Fruit fly (Drosophila melanogaster) whole organism, embryonic: ENCODE results near the gene CG7906.
A peak's percentile ranks its signal among the peaks of the same experiment; 100 is the strongest.

Experiments used
- Aef1 ChIP-seq: fragments of 200-800 bp; sonication (Bioruptor generic); IDR thresholded peaks from 3 replicates; pipeline ENCODE4 v1.3.6; 2022; ENCODE audit warnings: missing biosample characterization, missing genetic modification characterization
- Atf3 ChIP-seq: fragments of 200-800 bp; sonication (Bioruptor generic); optimal IDR thresholded peaks from 3 replicates; lab custom pipeline; 2016; ENCODE audit warnings: missing biosample characterization, missing genetic modification characterization
- Atf6 ChIP-seq: fragments of 200-800 bp; sonication (Bioruptor generic); IDR thresholded peaks from 2 replicates; pipeline ENCODE4 v1.3.6; 2022; ENCODE audit warnings: missing biosample characterization, missing genetic modification characterization
- BtbVII ChIP-seq: fragments of 200-800 bp; sonication (Bioruptor generic); optimal IDR thresholded peaks from 3 replicates; lab custom pipeline; 2017; ENCODE audit warnings: missing biosample characterization, mild to moderate bottlenecking, missing genetic modification characterization
- CG10654 ChIP-seq: fragments of 200-800 bp; sonication (Bioruptor generic); optimal IDR thresholded peaks from 2 replicates; lab custom pipeline; 2016; ENCODE audit warnings: missing biosample characterization, missing genetic modification characterization
- CG10959 ChIP-seq: fragments of 200-800 bp; sonication (Bioruptor generic); IDR thresholded peaks from 2 replicates; pipeline ENCODE4 v1.3.6; 2022; ENCODE audit warnings: missing biosample characterization, missing genetic modification characterization
- CG11093 ChIP-seq: fragments of 200-800 bp; sonication (Bioruptor generic); IDR thresholded peaks from 3 replicates; pipeline ENCODE4 v1.3.6; 2022; ENCODE audit warnings: missing biosample characterization, missing genetic modification characterization
- CG14050 ChIP-seq: fragments of 200-800 bp; sonication (Bioruptor generic); IDR thresholded peaks from 3 replicates; pipeline ENCODE4 v1.3.6; 2022; ENCODE audit warnings: missing biosample characterization, missing genetic modification characterization
- CG14667 ChIP-seq: fragments of 200-800 bp; sonication (Bioruptor generic); IDR thresholded peaks from 2 replicates; pipeline ENCODE4 v1.3.6; 2022; ENCODE audit warnings: missing biosample characterization, missing genetic modification characterization
- CG15269 ChIP-seq: fragments of 200-800 bp; sonication (Bioruptor generic); optimal IDR thresholded peaks from 2 replicates; lab custom pipeline; 2018; ENCODE audit warnings: missing biosample characterization, mild to moderate bottlenecking, missing genetic modification characterization, moderate library complexity
- CG15601 ChIP-seq: fragments of 200-800 bp; sonication (Bioruptor generic); optimal IDR thresholded peaks from 3 replicates; lab custom pipeline; 2019; ENCODE audit warnings: missing biosample characterization, mild to moderate bottlenecking, missing genetic modification characterization, moderate library complexity
- CG17328 ChIP-seq: fragments of 200-800 bp; sonication (Bioruptor generic); IDR thresholded peaks from 2 replicates; pipeline ENCODE4 v1.3.6; 2022; ENCODE audit warnings: missing biosample characterization, missing genetic modification characterization
- CG18011 ChIP-seq: fragments of 200-800 bp; sonication (Bioruptor generic); optimal IDR thresholded peaks from 2 replicates; lab custom pipeline; 2017; ENCODE audit warnings: missing biosample characterization, missing genetic modification characterization, mild to moderate bottlenecking, moderate library complexity, missing genotype
- CG2712 ChIP-seq: fragments of 200-800 bp; optimal IDR thresholded peaks from 3 replicates; lab custom pipeline; 2019; ENCODE audit warnings: missing biosample characterization, mild to moderate bottlenecking, missing genetic modification characterization, moderate library complexity
- CG31224 ChIP-seq: fragments of 200-800 bp; sonication (Bioruptor generic); IDR thresholded peaks from 2 replicates; pipeline ENCODE4 v1.3.6; 2022; ENCODE audit warnings: missing biosample characterization, missing genetic modification characterization
- CG32772 ChIP-seq: fragments of 200-800 bp; sonication (Bioruptor generic); IDR thresholded peaks from 2 replicates; pipeline ENCODE4 v1.3.6; 2022; ENCODE audit warnings: missing biosample characterization, missing genetic modification characterization
- CG6689 ChIP-seq: fragments of 200-800 bp; sonication (Bioruptor generic); IDR thresholded peaks from 2 replicates; pipeline ENCODE4 v1.3.6; 2022; ENCODE audit warnings: missing biosample characterization, missing genetic modification characterization
- CG7839 ChIP-seq: fragments of 200-800 bp; sonication (Bioruptor generic); optimal IDR thresholded peaks from 3 replicates; lab custom pipeline; 2018; ENCODE audit warnings: missing biosample characterization, mild to moderate bottlenecking, missing genetic modification characterization, moderate library complexity
- CrebB ChIP-seq: fragments of 200-800 bp; sonication (Bioruptor generic); optimal IDR thresholded peaks from 3 replicates; lab custom pipeline; 2018; ENCODE audit warnings: missing biosample characterization, mild to moderate bottlenecking, missing genetic modification characterization
- Dek ChIP-seq: fragments of 200-800 bp; sonication (Bioruptor generic); optimal IDR thresholded peaks from 3 replicates; lab custom pipeline; 2019; ENCODE audit warnings: missing biosample characterization, mild to moderate bottlenecking, missing genetic modification characterization, moderate library complexity
- Dll ChIP-seq: fragments of 200-800 bp; sonication (Bioruptor generic); IDR thresholded peaks from 4 replicates; pipeline ENCODE4 v1.3.6; 2022; ENCODE audit warnings: missing biosample characterization, missing genetic modification characterization; ENCODE audit not compliant: partially characterized antibody
- Drgx ChIP-seq: fragments of 200-800 bp; sonication (Bioruptor generic); IDR thresholded peaks from 2 replicates; pipeline ENCODE4 v1.3.6; 2022; ENCODE audit warnings: missing biosample characterization, missing genetic modification characterization
- Elba2 ChIP-seq: fragments of 200-800 bp; sonication (Bioruptor generic); optimal IDR thresholded peaks from 3 replicates; lab custom pipeline; 2016; ENCODE audit warnings: missing biosample characterization, missing genetic modification characterization
- HLH3B ChIP-seq: fragments of 200-800 bp; sonication (Bioruptor generic); IDR thresholded peaks from 2 replicates; pipeline ENCODE4 v1.3.6; 2022; ENCODE audit warnings: missing biosample characterization, missing genetic modification characterization
- HmgD ChIP-seq: fragments of 200-800 bp; sonication (Bioruptor generic); optimal IDR thresholded peaks from 3 replicates; lab custom pipeline; 2016; ENCODE audit warnings: missing biosample characterization, missing genetic modification characterization
- NC2α ChIP-seq: fragments of 200-800 bp; sonication (Bioruptor generic); optimal IDR thresholded peaks from 2 replicates; lab custom pipeline; 2016; ENCODE audit warnings: missing biosample characterization, missing genetic modification characterization
- NK7.1 ChIP-seq: fragments of 200-800 bp; sonication (Bioruptor generic); optimal IDR thresholded peaks from 3 replicates; lab custom pipeline; 2016; ENCODE audit warnings: missing biosample characterization, missing genetic modification characterization
- Ravus ChIP-seq: fragments of 200-800 bp; sonication (Bioruptor generic); IDR thresholded peaks from 2 replicates; pipeline ENCODE4 v1.3.6; 2022; ENCODE audit warnings: missing biosample characterization, missing genetic modification characterization
- Tbp ChIP-seq: fragments of >200 bp; optimal IDR thresholded peaks from 2 replicates; lab custom pipeline; 2018; ENCODE audit warnings: missing biosample characterization, missing genetic modification characterization
- Vsx1 ChIP-seq: fragments of 200-800 bp; sonication (Bioruptor generic); optimal IDR thresholded peaks from 2 replicates; lab custom pipeline; 2017; ENCODE audit warnings: missing biosample characterization, mild to moderate bottlenecking, missing genetic modification characterization, missing genetic modification reagents
- ap ChIP-seq: fragments of 200-800 bp; sonication (Bioruptor generic); IDR thresholded peaks from 2 replicates; pipeline ENCODE4 v1.3.6; 2022; ENCODE audit warnings: missing biosample characterization, missing genetic modification characterization
- ase ChIP-seq: fragments of 200-800 bp; sonication (Bioruptor generic); IDR thresholded peaks from 3 replicates; pipeline ENCODE4 v1.3.6; 2022; ENCODE audit warnings: missing biosample characterization, missing genetic modification characterization
- bbx ChIP-seq: fragments of 200-800 bp; sonication (Bioruptor generic); IDR thresholded peaks from 2 replicates; pipeline ENCODE4 v1.3.6; 2022; ENCODE audit warnings: missing biosample characterization, missing genetic modification characterization; ENCODE audit not compliant: partially characterized antibody
- caup ChIP-seq: fragments of 200-800 bp; sonication (Bioruptor generic); optimal IDR thresholded peaks from 3 replicates; lab custom pipeline; 2017; ENCODE audit warnings: missing biosample characterization, mild to moderate bottlenecking, missing genetic modification characterization, moderate library complexity; ENCODE audit not compliant: severe bottlenecking
- cg ChIP-seq: fragments of 200-800 bp; sonication (Bioruptor generic); optimal IDR thresholded peaks from 3 replicates; lab custom pipeline; 2019; ENCODE audit warnings: missing biosample characterization, mild to moderate bottlenecking, missing genetic modification characterization, moderate library complexity
- chm ChIP-seq: fragments of 200-800 bp; sonication (Bioruptor generic); IDR thresholded peaks from 2 replicates; pipeline ENCODE4 v1.3.6; 2022; ENCODE audit warnings: missing biosample characterization, missing genetic modification characterization
- crol ChIP-seq: fragments of 200-800 bp; sonication (Bioruptor generic); IDR thresholded peaks from 2 replicates; pipeline ENCODE4 v1.3.6; 2022; ENCODE audit warnings: missing biosample characterization, missing genetic modification characterization
- fd102C ChIP-seq: fragments of 200-800 bp; sonication (Bioruptor generic); optimal IDR thresholded peaks from 2 replicates; lab custom pipeline; 2018; ENCODE audit warnings: missing biosample characterization, mild to moderate bottlenecking, missing genetic modification characterization, moderate library complexity
- fru ChIP-seq: fragments of >200 bp; optimal IDR thresholded peaks from 2 replicates; lab custom pipeline; 2017
- gfzf ChIP-seq: fragments of 200-800 bp; sonication (Bioruptor generic); optimal IDR thresholded peaks from 2 replicates; lab custom pipeline; 2016; ENCODE audit warnings: missing biosample characterization, mild to moderate bottlenecking, missing genetic modification characterization, moderate library complexity
- grn ChIP-seq: fragments of 200-800 bp; sonication (Bioruptor generic); optimal IDR thresholded peaks from 3 replicates; lab custom pipeline; 2017; ENCODE audit warnings: missing biosample characterization, missing genetic modification characterization
- hb ChIP-seq: fragments of 200-800 bp; sonication (Bioruptor generic); IDR thresholded peaks from 3 replicates; pipeline ENCODE4 v1.3.6; 2022; ENCODE audit warnings: missing biosample characterization, missing genetic modification characterization; ENCODE audit not compliant: partially characterized antibody
- hbn ChIP-seq: fragments of 200-800 bp; sonication (Bioruptor generic); IDR thresholded peaks from 2 replicates; pipeline ENCODE4 v1.3.6; 2022; ENCODE audit warnings: missing biosample characterization, missing genetic modification characterization; ENCODE audit not compliant: partially characterized antibody
- otp ChIP-seq: fragments of 200-800 bp; sonication (Bioruptor generic); IDR thresholded peaks from 3 replicates; pipeline ENCODE4, ENCODE4 v1.3.6; 2022; ENCODE audit warnings: missing biosample characterization, missing genetic modification characterization
- p53 ChIP-seq: fragments of 200-800 bp; sonication (Bioruptor generic); optimal IDR thresholded peaks from 2 replicates; lab custom pipeline; 2016; ENCODE audit warnings: missing biosample characterization, missing genetic modification characterization
- seq ChIP-seq: fragments of 200-800 bp; sonication (Bioruptor generic); IDR thresholded peaks from 2 replicates; pipeline ENCODE4 v1.3.6; 2022; ENCODE audit warnings: missing biosample characterization, missing genetic modification characterization
- so ChIP-seq: fragments of 200-800 bp; sonication (Bioruptor generic); IDR thresholded peaks from 3 replicates; pipeline ENCODE4 v1.3.6; 2022; ENCODE audit warnings: missing biosample characterization, missing genetic modification characterization
- sr ChIP-seq: fragments of 200-800 bp; sonication (Bioruptor generic); IDR thresholded peaks from 3 replicates; pipeline ENCODE4 v1.3.6; 2022; ENCODE audit warnings: missing biosample characterization, missing genetic modification characterization
- trem ChIP-seq: fragments of 200-800 bp; optimal IDR thresholded peaks from 3 replicates; lab custom pipeline; 2019; ENCODE audit warnings: missing biosample characterization, mild to moderate bottlenecking, missing genetic modification characterization, moderate library complexity

The CG7906 gene

DNA sequence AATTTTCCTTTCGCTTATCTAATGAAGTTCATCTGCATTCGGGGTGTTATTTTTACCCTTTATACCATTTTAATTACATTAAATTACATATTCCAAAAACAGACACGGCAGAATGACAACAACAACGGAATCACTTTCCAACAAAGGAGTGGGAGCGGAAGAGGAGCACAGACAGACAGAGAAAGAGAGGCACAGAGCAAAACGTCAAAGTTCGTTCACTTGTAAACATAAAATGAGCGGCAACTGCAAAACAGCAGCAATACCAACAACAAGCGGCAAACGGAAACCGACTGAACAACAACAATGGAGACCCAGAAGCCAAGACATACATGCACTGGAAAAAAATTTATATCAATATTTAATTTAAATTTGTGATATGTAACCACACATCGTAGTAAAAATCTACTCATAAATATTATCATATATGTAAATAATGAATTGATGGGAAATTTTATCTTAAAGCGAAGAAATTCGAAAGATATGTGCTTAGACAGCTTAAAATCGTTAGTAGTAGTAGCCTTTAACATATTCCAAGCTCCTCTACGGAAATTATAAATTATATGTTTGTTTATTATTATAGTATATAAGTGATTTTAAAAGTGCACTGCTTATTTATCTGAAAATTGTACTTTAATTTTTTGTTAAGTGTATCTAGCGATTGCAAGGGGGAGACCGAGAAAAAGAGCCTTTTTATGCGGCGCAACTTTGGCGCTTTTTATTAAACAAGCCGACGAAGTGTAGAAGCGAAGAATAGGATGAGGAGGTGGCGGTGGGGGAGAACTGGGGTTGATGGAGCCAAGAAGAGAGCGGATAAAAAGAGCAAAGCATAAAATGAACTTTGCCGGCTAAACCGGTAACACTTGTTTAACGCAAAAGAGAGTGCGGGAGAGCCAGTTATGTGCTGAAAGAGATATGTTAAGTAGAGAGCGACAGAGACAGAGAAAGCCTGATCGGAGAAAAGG, 36.0 kb downstream of the CG7906 start (continued):
- peak; percentile 65 for TF ChIP-seq CG18011
- TF ChIP-seq trem (tag; lab: Kevin White, UChicago) = peak; percentile 20
- TF ChIP-seq Atf3 (GFP tag; lab: Kevin White, UChicago) = no peak
- TF ChIP-seq crol (GFP tag; lab: Robert Waterston, UW) = peak; percentile 89
- TF ChIP-seq Aef1 = peak; percentile 55
- no peak for TF ChIP-seq HmgD (GFP tag; lab: Kevin White, UChicago)
- TF ChIP-seq Dll (GFP tag; lab: Robert Waterston, UW) = no peak
- peak; percentile 74 for TF ChIP-seq CG2712 (tag; lab: Kevin White, UChicago)
- TF ChIP-seq caup (GFP tag; lab: Kevin White, UChicago) = peak; percentile 87
- no peak for TF ChIP-seq gfzf (GFP tag; lab: Kevin White, UChicago)
- TF ChIP-seq so = no peak
- TF ChIP-seq hbn (GFP tag; lab: Robert Waterston, UW) = peak; percentile 41; the same call in 1 of the 2 replicates
- TF ChIP-seq Elba2 (GFP tag; lab: Kevin White, UChicago) = no peak
- TF ChIP-seq CG31224 = peak; percentile 68
- TF ChIP-seq ase (GFP tag; lab: Robert Waterston, UW) = peak; percentile 67
- TF ChIP-seq NC2α = no peak
- TF ChIP-seq CG14667 (GFP tag; lab: Robert Waterston, UW) = peak; percentile 71
- peak; percentile 69 for TF ChIP-seq Atf6 (GFP tag; lab: Robert Waterston, UW)
- no peak for TF ChIP-seq cg
- no peak for TF ChIP-seq hb
- TF ChIP-seq CG11093 (GFP tag; lab: Robert Waterston, UW) = peak; percentile 75; the same call in 2 of the 3 replicates
- peak; percentile 92 for TF ChIP-seq CG15269
- TF ChIP-seq CG6689 (GFP tag; lab: Robert Waterston, UW) = peak; percentile 85
- TF ChIP-seq otp = 0 out of 3 replicates have a peak, but pooled peaks have one; percentile 9
- TF ChIP-seq CG10654 (GFP tag; lab: Kevin White, UChicago) = peak; percentile 66
- TF ChIP-seq CrebB (tag; lab: Kevin White, UChicago) = peak; percentile 35
- TF ChIP-seq CG7839 (tag; lab: Kevin White, UChicago) = peak; percentile 95
- TF ChIP-seq HLH3B (GFP tag; lab: Robert Waterston, UW) = peak; percentile 68
- peak; percentile 78 for TF ChIP-seq BtbVII (GFP tag; lab: Kevin White, UChicago)
- peak; percentile 60 for TF ChIP-seq ap (GFP tag; lab: Robert Waterston, UW)
- peak; percentile 4; the same call in 1 of the 3 replicates for TF ChIP-seq sr (GFP tag; lab: Robert Waterston, UW)
- TF ChIP-seq Ravus = no peak
- peak; percentile 8 for TF ChIP-seq grn (GFP tag; lab: Kevin White, UChicago)
- TF ChIP-seq seq (GFP tag; lab: Robert Waterston, UW) = peak; percentile 66
- TF ChIP-seq CG10959 (GFP tag; lab: Robert Waterston, UW) = peak; percentile 57; the same call in 1 of the 2 replicates
- no peak for TF ChIP-seq Tbp (GFP tag; lab: Kevin White, UChicago)
- no peak for TF ChIP-seq NK7.1 (GFP tag; lab: Kevin White, UChicago)
- TF ChIP-seq fru (lab: Kevin White, UChicago) = no peak
- peak; percentile 78; the same call in 1 of the 2 replicates for TF ChIP-seq Drgx
- TF ChIP-seq Vsx1 = peak; percentile 89
- no peak for TF ChIP-seq bbx
- TF ChIP-seq chm (GFP tag; lab: Robert Waterston, UW) = peak; percentile 53; the same call in 1 of the 2 replicates
- peak; percentile 50; the same call in 2 of the 3 replicates for TF ChIP-seq CG14050 (GFP tag; lab: Robert Waterston, UW)
- peak; percentile 66 for TF ChIP-seq CG32772 (GFP tag; lab: Robert Waterston, UW)
- peak; percentile 75 for TF ChIP-seq CG17328 (GFP tag; lab: Robert Waterston, UW)
- peak; percentile 84 for TF ChIP-seq Dek (tag; lab: Kevin White, UChicago)
- TF ChIP-seq p53 = no peak
- TF ChIP-seq CG15601 (tag; lab: Kevin White, UChicago) = peak; percentile 95
- no peak for TF ChIP-seq fd102C (GFP tag; lab: Kevin White, UChicago)
